Worm (Caenorhabditis elegans) whole organism, L1 larva: ENCODE data around the gene C26E6.1.

Source experiments
- C04F5.9 ChIP-seq: sonication (generic microtip); optimal IDR thresholded peaks from 2 replicates; lab custom pipeline; 2016; ENCODE audit warnings: missing genetic modification characterization, missing compliant biosample characterization
- C34B4.2 ChIP-seq: sonication (generic microtip); optimal IDR thresholded peaks from 2 replicates; lab custom pipeline; 2017; ENCODE audit warnings: mild to moderate bottlenecking, missing genetic modification characterization, missing compliant biosample characterization
- alr-1 ChIP-seq: fragments of 200-800 bp; sonication (Bioruptor generic); optimal IDR thresholded peaks from 2 replicates; lab custom pipeline; 2018; ENCODE audit warnings: borderline replicate concordance, mild to moderate bottlenecking, missing genetic modification characterization, missing compliant biosample characterization
- aly-2 ChIP-seq: fragments of 150-350 bp; optimal IDR thresholded peaks from 2 replicates; lab custom pipeline; 2014; ENCODE audit warnings: missing biosample characterization, missing genetic modification characterization
- ceh-8 ChIP-seq: fragments of 200-800 bp; sonication (Bioruptor generic); optimal IDR thresholded peaks from 2 replicates; lab custom pipeline; 2018; ENCODE audit warnings: mild to moderate bottlenecking, missing genetic modification characterization, moderate library complexity, missing compliant biosample characterization
- ceh-82 ChIP-seq, 3 experiments: fragments of 150-350 bp in 1 of 3; sonication (generic microtip) in 2 of 3; optimal IDR thresholded peaks; 2 replicates each; lab custom pipeline; 2014 to 2017; ENCODE audit warnings: missing biosample characterization in 3 of 3, missing genetic modification characterization in 3 of 3
- ceh-88 ChIP-seq: fragments of 200-800 bp; sonication (Bioruptor generic); IDR thresholded peaks from 2 replicates; pipeline ENCODE4 v1.3.6; 2022; ENCODE audit warnings: missing genetic modification characterization, missing compliant biosample characterization
- ceh-90 ChIP-seq: sonication (generic microtip); optimal IDR thresholded peaks from 2 replicates; lab custom pipeline; 2016; ENCODE audit warnings: missing genetic modification characterization, missing compliant biosample characterization
- ces-1 ChIP-seq: fragments of 150-350 bp; optimal IDR thresholded peaks from 2 replicates; lab custom pipeline; 2014; ENCODE audit warnings: missing biosample characterization, missing genetic modification reagents, missing genetic modification characterization
- dsc-1 ChIP-seq: sonication (generic microtip); optimal IDR thresholded peaks from 2 replicates; lab custom pipeline; 2016; ENCODE audit warnings: mild to moderate bottlenecking, missing genetic modification characterization, missing compliant biosample characterization
- efl-1 ChIP-seq, 4 experiments: fragments of 150-350 bp; optimal IDR thresholded peaks in 3 of 4; peaks in 1 of 4; 1 replicate in 1 of 4; 2 replicates in 3 of 4; lab custom pipeline; 2014; ENCODE audit warnings: missing biosample characterization in 2 of 4, missing genetic modification characterization in 2 of 4, missing genetic modification reagents in 2 of 4
- efl-3 ChIP-seq: fragments of 200-800 bp; sonication (Bioruptor generic); optimal IDR thresholded peaks from 2 replicates; lab custom pipeline; 2018; ENCODE audit warnings: mild to moderate bottlenecking, missing genetic modification characterization, missing compliant biosample characterization
- egl-13 ChIP-seq: sonication (generic microtip); optimal IDR thresholded peaks from 2 replicates; lab custom pipeline; 2016; ENCODE audit warnings: missing genotype, missing genetic modification reagents, missing genetic modification characterization, missing compliant biosample characterization
- elt-2 ChIP-seq: sonication (generic microtip); optimal IDR thresholded peaks from 2 replicates; lab custom pipeline; 2016; ENCODE audit warnings: missing genetic modification characterization, mild to moderate bottlenecking, inconsistent platforms, missing compliant biosample characterization, missing genetic modification reagents
- elt-3 ChIP-seq, 6 experiments: fragments of 150-350 bp in 1 of 6; sonication (generic microtip); optimal IDR thresholded peaks; 2 replicates each; lab custom pipeline; 2017 to 2018; ENCODE audit warnings: missing biosample characterization in 6 of 6, missing genetic modification characterization in 6 of 6, inconsistent platforms in 1 of 6
- ets-5 ChIP-seq: fragments of 200-800 bp; sonication (Bioruptor generic); IDR thresholded peaks from 2 replicates; pipeline ENCODE4 v1.3.6; 2022; ENCODE audit warnings: missing genetic modification characterization, missing compliant biosample characterization
- fkh-10 ChIP-seq: sonication (generic microtip); optimal IDR thresholded peaks from 2 replicates; lab custom pipeline; 2017; ENCODE audit warnings: missing biosample characterization, missing genetic modification reagents, missing genetic modification characterization
- fkh-4 ChIP-seq: sonication (generic microtip); optimal IDR thresholded peaks from 2 replicates; lab custom pipeline; 2016; ENCODE audit warnings: missing compliant biosample characterization, missing genetic modification characterization, borderline replicate concordance
- fkh-8 ChIP-seq: sonication (generic microtip); optimal IDR thresholded peaks from 2 replicates; lab custom pipeline; 2016; ENCODE audit warnings: mild to moderate bottlenecking, missing genetic modification characterization, missing compliant biosample characterization
- fos-1 ChIP-seq: fragments of 150-350 bp; optimal IDR thresholded peaks from 2 replicates; lab custom pipeline; 2014; ENCODE audit warnings: missing biosample characterization, missing genetic modification characterization
- grh-1 ChIP-seq: fragments of 200-800 bp; sonication (Bioruptor generic); IDR thresholded peaks from 2 replicates; pipeline ENCODE4 v1.3.6; 2022; ENCODE audit warnings: missing genetic modification reagents, missing genetic modification characterization, missing compliant biosample characterization
- hpl-2 ChIP-seq: fragments of 150-350 bp; optimal IDR thresholded peaks from 2 replicates; lab custom pipeline; 2014; ENCODE audit warnings: missing biosample characterization, missing genetic modification reagents, missing genetic modification characterization
- irx-1 ChIP-seq: sonication (generic microtip); optimal IDR thresholded peaks from 2 replicates; lab custom pipeline; 2016; ENCODE audit warnings: missing genetic modification characterization, missing compliant biosample characterization
- isw-1 ChIP-seq: fragments of 200-800 bp; sonication (Bioruptor generic); IDR thresholded peaks from 2 replicates; pipeline ENCODE4 v1.3.6; 2022; ENCODE audit warnings: missing genetic modification characterization, missing compliant biosample characterization
- lin-14 ChIP-seq: fragments of 200-800 bp; sonication (Bioruptor generic); optimal IDR thresholded peaks from 2 replicates; lab custom pipeline; 2018; ENCODE audit warnings: mild to moderate bottlenecking, missing genetic modification characterization, moderate library complexity, missing compliant biosample characterization
- lin-15B ChIP-seq: fragments of 150-350 bp; sonication (generic microtip); optimal IDR thresholded peaks from 3 replicates; lab custom pipeline; 2014; ENCODE audit warnings: missing biosample characterization, missing genetic modification characterization
- lin-35 ChIP-seq, 2 experiments: fragments of 150-350 bp; optimal IDR thresholded peaks; 2 replicates each; lab custom pipeline; 2014; ENCODE audit warnings: missing biosample characterization in 2 of 2, missing genetic modification characterization in 2 of 2, missing genetic modification reagents in 2 of 2
- lin-39 ChIP-seq: fragments of 150-350 bp; optimal IDR thresholded peaks from 2 replicates; lab custom pipeline; 2014; ENCODE audit warnings: missing biosample characterization, missing genetic modification reagents, missing genetic modification characterization
- lir-3 ChIP-seq: sonication (generic microtip); optimal IDR thresholded peaks from 2 replicates; lab custom pipeline; 2016; ENCODE audit warnings: mild to moderate bottlenecking, missing genetic modification characterization, moderate library complexity, missing compliant biosample characterization; ENCODE audit not compliant: poor library complexity
- lsy-2 ChIP-seq, 2 experiments: fragments of 150-350 bp; optimal IDR thresholded peaks; 2 replicates each; lab custom pipeline; 2014; ENCODE audit warnings: missing biosample characterization in 2 of 2, missing genetic modification characterization in 2 of 2
- mdl-1 ChIP-seq, 2 experiments: fragments of 150-350 bp; optimal IDR thresholded peaks; 2 replicates each; lab custom pipeline; 2014 to 2017; ENCODE audit warnings: missing biosample characterization in 2 of 2, missing genetic modification characterization in 2 of 2, inconsistent platforms in 1 of 2
- mef-2 ChIP-seq: fragments of 150-350 bp; optimal IDR thresholded peaks from 2 replicates; lab custom pipeline; 2014; ENCODE audit warnings: missing biosample characterization, missing genetic modification characterization
- mep-1 ChIP-seq: fragments of 150-350 bp; optimal IDR thresholded peaks from 2 replicates; lab custom pipeline; 2014; ENCODE audit warnings: missing biosample characterization, missing genetic modification characterization
- nhr-11 ChIP-seq: fragments of 150-350 bp; optimal IDR thresholded peaks from 2 replicates; lab custom pipeline; 2014; ENCODE audit warnings: missing biosample characterization, missing genetic modification characterization
- nhr-19 ChIP-seq: fragments of 200-800 bp; sonication (Bioruptor generic); conservative IDR thresholded peaks from 2 replicates; pipeline ENCODE4 v1.3.6; 2022; ENCODE audit warnings: missing genetic modification characterization, missing compliant biosample characterization
- nhr-28 ChIP-seq: fragments of 150-350 bp; optimal IDR thresholded peaks from 2 replicates; lab custom pipeline; 2014; ENCODE audit warnings: missing biosample characterization, missing genetic modification characterization
- nhr-76 ChIP-seq: sonication (generic microtip); optimal IDR thresholded peaks from 2 replicates; lab custom pipeline; 2017; ENCODE audit warnings: missing biosample characterization, missing genetic modification characterization
- nhr-84 ChIP-seq: sonication (generic microtip); optimal IDR thresholded peaks from 2 replicates; lab custom pipeline; 2017; ENCODE audit warnings: missing biosample characterization, missing genetic modification characterization
- nhr-85 ChIP-seq: sonication (generic microtip); peaks from one replicate; lab custom pipeline; 2016; ENCODE audit warnings: missing genetic modification characterization, inconsistent platforms, missing compliant biosample characterization
- nhr-90 ChIP-seq: sonication (generic microtip); optimal IDR thresholded peaks from 2 replicates; lab custom pipeline; 2016; ENCODE audit warnings: mild to moderate bottlenecking, missing genetic modification characterization, missing compliant biosample characterization; ENCODE audit not compliant: poor library complexity
- pag-3 ChIP-seq: sonication (generic microtip); optimal IDR thresholded peaks from 2 replicates; lab custom pipeline; 2017; ENCODE audit warnings: missing genetic modification characterization, mild to moderate bottlenecking, missing compliant biosample characterization, antibody characterized with exemption, borderline replicate concordance; ENCODE audit not compliant: insufficient read depth
- pax-3 ChIP-seq: fragments of 200-800 bp; sonication (Bioruptor generic); optimal IDR thresholded peaks from 2 replicates; lab custom pipeline; 2018; ENCODE audit warnings: mild to moderate bottlenecking, missing genetic modification characterization, moderate library complexity, missing compliant biosample characterization
- snu-23 ChIP-seq: sonication (generic microtip); optimal IDR thresholded peaks from 2 replicates; lab custom pipeline; 2016; ENCODE audit warnings: missing genetic modification characterization, missing compliant biosample characterization
- swsn-7 ChIP-seq: sonication (generic microtip); optimal IDR thresholded peaks from 2 replicates; lab custom pipeline; 2016; ENCODE audit warnings: missing genetic modification characterization, missing compliant biosample characterization
- tbx-2 ChIP-seq: sonication (generic microtip); optimal IDR thresholded peaks from 2 replicates; lab custom pipeline; 2016; ENCODE audit warnings: missing genetic modification characterization, missing compliant biosample characterization
- unc-30 ChIP-seq: sonication (generic microtip); optimal IDR thresholded peaks from 2 replicates; lab custom pipeline; 2017; ENCODE audit warnings: missing biosample characterization, missing genetic modification characterization
- unc-62 ChIP-seq: fragments of 150-350 bp; optimal IDR thresholded peaks from 2 replicates; lab custom pipeline; 2014; ENCODE audit warnings: missing biosample characterization, missing genetic modification reagents, missing genetic modification characterization
- unc-98 ChIP-seq: fragments of 200-800 bp; sonication (Bioruptor generic); IDR thresholded peaks from 2 replicates; pipeline ENCODE4 v1.3.6; 2022; ENCODE audit warnings: missing genetic modification characterization, missing compliant biosample characterization
- vab-15 ChIP-seq: sonication (generic microtip); optimal IDR thresholded peaks from 2 replicates; lab custom pipeline; 2017; ENCODE audit warnings: missing genotype, mild to moderate bottlenecking, missing genetic modification characterization, missing compliant biosample characterization
- xbp-1 ChIP-seq: sonication (generic microtip); optimal IDR thresholded peaks from 2 replicates; lab custom pipeline; 2016; ENCODE audit warnings: missing genetic modification characterization, missing compliant biosample characterization
- zag-1 ChIP-seq: fragments of 150-350 bp; optimal IDR thresholded peaks from 2 replicates; lab custom pipeline; 2014; ENCODE audit warnings: missing biosample characterization, missing genetic modification characterization
- ztf-11 ChIP-seq, 2 experiments: sonication (generic microtip); optimal IDR thresholded peaks; 2 replicates each; lab custom pipeline; 2016 to 2017; ENCODE audit warnings: missing genetic modification characterization in 2 of 2, missing biosample characterization in 1 of 2, missing compliant biosample characterization in 1 of 2

Gene C26E6.1

ce11 chrIII:4912317-4912716 is 44.3 kb upstream of the C26E6.1 start, which contains the start of the genes F26F4.9 and cee-1:
TSS of gene F26F4.9 (minus strand) at chrIII:4912521.
TSS of gene cee-1 (plus strand) at chrIII:4912699.
- TF ChIP-seq fos-1 (tag; lab: Kevin White, UChicago) (no peak), ceh-8 (no peak), fkh-4 (tag; lab: Kevin White, UChicago) (peak; percentile 91), tbx-2 (peak; percentile 82), unc-62 (GFP tag; lab: Kevin White, UChicago) (no peak), nhr-85 (tag; lab: Kevin White, UChicago) (peak; percentile 82), ces-1 (no peak), elt-3 (tag; optimal IDR thresholded peaks at IDR 0.05; lab: Kevin White, UChicago) (peak in 1 of 6 experiments; percentile 14), lin-39 (tag; lab: Kevin White, UChicago) (no peak), isw-1 (GFP tag; lab: Robert Waterston, UW) (peak; percentile 35), C34B4.2 (no peak), hpl-2 (GFP tag; lab: Kevin White, UChicago) (no peak), mdl-1 (tag; optimal IDR thresholded peaks at IDR 0.05; lab: Kevin White, UChicago) (no peak), elt-2 (peak; percentile 44), swsn-7 (tag; lab: Kevin White, UChicago) (peak; percentile 70), ceh-88 (GFP tag; lab: Robert Waterston, UW) (no peak), irx-1 (tag; lab: Kevin White, UChicago) (peak; percentile 86), xbp-1 (tag; lab: Kevin White, UChicago) (peak; percentile 78), ztf-11 (tag; optimal IDR thresholded peaks at IDR 0.05; lab: Kevin White, UChicago) (peak in 1 of 2 experiments; percentile 88), pag-3 (tag; lab: Kevin White, UChicago) (no peak), lir-3 (tag; lab: Kevin White, UChicago) (peak; percentile 93), lin-14 (GFP tag; lab: Kevin White, UChicago) (peak; percentile 71), unc-30 (no peak), nhr-28 (tag; lab: Kevin White, UChicago) (no peak), ceh-90 (tag; lab: Kevin White, UChicago) (peak; percentile 90), C04F5.9 (tag; lab: Kevin White, UChicago) (peak; percentile 66), grh-1 (no peak), lin-15B (no peak), nhr-84 (tag; lab: Kevin White, UChicago) (no peak), unc-98 (no peak), ceh-82 (tag; optimal IDR thresholded peaks at IDR 0.05; lab: Kevin White, UChicago) (peak in 2 of 3 experiments; percentile 19 to 47), pax-3 (tag; lab: Kevin White, UChicago) (peak; percentile 76), efl-1 (optimal IDR thresholded peaks at IDR 0.05; lab: Kevin White, UChicago) (peak; percentile 63 to 79), efl-1 (GFP tag; optimal IDR thresholded peaks at IDR 0.05 in 1 of 2; lab: Kevin White, UChicago) (peak; percentile 78 to 96), fkh-10 (no peak), mep-1 (peak; percentile 84), dsc-1 (tag; lab: Kevin White, UChicago) (peak; percentile 84), lsy-2 (tag; optimal IDR thresholded peaks at IDR 0.05; lab: Kevin White, UChicago) (peak; percentile 63 to 69), ets-5 (no peak), egl-13 (peak; percentile 75), nhr-76 (tag; lab: Kevin White, UChicago) (no peak), mef-2 (tag; lab: Kevin White, UChicago) (no peak), fkh-8 (tag; lab: Kevin White, UChicago) (peak; percentile 70), zag-1 (tag; lab: Kevin White, UChicago) (no peak), lin-35 (GFP tag; optimal IDR thresholded peaks at IDR 0.05; lab: Kevin White, UChicago) (peak; percentile 67 to 75), efl-3 (GFP tag; lab: Kevin White, UChicago) (no peak), nhr-11 (no peak), alr-1 (no peak), snu-23 (GFP tag; lab: Kevin White, UChicago) (peak; percentile 75), aly-2 (tag; lab: Kevin White, UChicago) (no peak), nhr-19 (peak; percentile 66), vab-15 (tag; lab: Kevin White, UChicago) (no peak), nhr-90 (peak; percentile 84)
